Fruit fly (Drosophila melanogaster) whole organism, embryonic: ENCODE results near the gene ninaE.
A peak's percentile ranks its signal among the peaks of the same experiment; 100 is the strongest.

Experiments
- CG10267 ChIP-seq: fragments of 200-800 bp; sonication (Bioruptor generic); optimal IDR thresholded peaks from 2 replicates; lab custom pipeline; 2018; ENCODE audit warnings: missing biosample characterization, mild to moderate bottlenecking, missing genetic modification characterization, moderate library complexity
- CG10366 ChIP-seq: fragments of 200-800 bp; sonication (Bioruptor generic); IDR thresholded peaks from 2 replicates; pipeline ENCODE4 v1.3.6; 2022; ENCODE audit warnings: missing biosample characterization, missing genetic modification characterization
- CG10654 ChIP-seq: fragments of 200-800 bp; sonication (Bioruptor generic); optimal IDR thresholded peaks from 2 replicates; lab custom pipeline; 2016; ENCODE audit warnings: missing biosample characterization, missing genetic modification characterization
- CG11093 ChIP-seq: fragments of 200-800 bp; sonication (Bioruptor generic); IDR thresholded peaks from 3 replicates; pipeline ENCODE4 v1.3.6; 2022; ENCODE audit warnings: missing biosample characterization, missing genetic modification characterization
- CG11504 ChIP-seq: fragments of 200-800 bp; sonication (Bioruptor generic); optimal IDR thresholded peaks from 3 replicates; lab custom pipeline; 2019; ENCODE audit warnings: missing biosample characterization, mild to moderate bottlenecking, missing genetic modification characterization, moderate library complexity
- CG13296 ChIP-seq: fragments of 200-800 bp; sonication (Bioruptor generic); optimal IDR thresholded peaks from 3 replicates; lab custom pipeline; 2018; ENCODE audit warnings: missing biosample characterization, mild to moderate bottlenecking, missing genetic modification characterization
- CG14441 ChIP-seq: fragments of 200-800 bp; sonication (Bioruptor generic); IDR thresholded peaks from 2 replicates; pipeline ENCODE4 v1.3.6; 2022; ENCODE audit warnings: missing biosample characterization, missing genetic modification characterization
- CG1529 ChIP-seq: fragments of 200-800 bp; sonication (Bioruptor generic); optimal IDR thresholded peaks from 3 replicates; lab custom pipeline; 2018; ENCODE audit warnings: missing biosample characterization, missing genetic modification characterization
- CG15479 ChIP-seq: fragments of 200-800 bp; sonication (Bioruptor generic); optimal IDR thresholded peaks from 3 replicates; lab custom pipeline; 2019; ENCODE audit warnings: missing biosample characterization, mild to moderate bottlenecking, missing genetic modification characterization, moderate library complexity
- CG17186 ChIP-seq: fragments of 200-800 bp; sonication (Bioruptor generic); optimal IDR thresholded peaks from 3 replicates; lab custom pipeline; 2017; ENCODE audit warnings: missing biosample characterization, missing genetic modification reagents, missing genetic modification characterization
- CG1832 ChIP-seq: fragments of 200-800 bp; sonication (Bioruptor generic); optimal IDR thresholded peaks from 2 replicates; lab custom pipeline; 2017; ENCODE audit warnings: missing biosample characterization, mild to moderate bottlenecking, missing genetic modification characterization, inconsistent platforms
- CG2202 ChIP-seq: fragments of 200-800 bp; sonication (Bioruptor generic); optimal IDR thresholded peaks from 2 replicates; lab custom pipeline; 2018; ENCODE audit warnings: missing biosample characterization, mild to moderate bottlenecking, missing genetic modification characterization
- CG2875 ChIP-seq: fragments of 200-800 bp; sonication (Bioruptor generic); optimal IDR thresholded peaks from 2 replicates; lab custom pipeline; 2017; ENCODE audit warnings: missing biosample characterization, mild to moderate bottlenecking, missing genetic modification characterization, missing genetic modification reagents
- CG31365 ChIP-seq: fragments of 200-800 bp; sonication (Bioruptor generic); optimal IDR thresholded peaks from 2 replicates; lab custom pipeline; 2018; ENCODE audit warnings: missing biosample characterization, mild to moderate bottlenecking, missing genetic modification characterization
- CG31388 ChIP-seq: fragments of 200-800 bp; sonication (Bioruptor generic); optimal IDR thresholded peaks from 2 replicates; lab custom pipeline; 2016; ENCODE audit warnings: missing biosample characterization, missing genetic modification characterization
- CG3163 ChIP-seq: fragments of 200-800 bp; sonication (Bioruptor generic); optimal IDR thresholded peaks from 3 replicates; lab custom pipeline; 2016; ENCODE audit warnings: missing biosample characterization, missing genetic modification characterization
- CG3995 ChIP-seq: fragments of 200-800 bp; sonication (Bioruptor generic); optimal IDR thresholded peaks from 3 replicates; lab custom pipeline; 2016; ENCODE audit warnings: missing biosample characterization, missing genetic modification characterization
- CG4328 ChIP-seq: fragments of 200-800 bp; sonication (Bioruptor generic); optimal IDR thresholded peaks from 3 replicates; lab custom pipeline; 2017; ENCODE audit warnings: missing biosample characterization, missing genetic modification reagents, missing genetic modification characterization
- CG6683 ChIP-seq: fragments of 200-800 bp; sonication (Bioruptor generic); optimal IDR thresholded peaks from 2 replicates; lab custom pipeline; 2017; ENCODE audit warnings: missing biosample characterization, mild to moderate bottlenecking, missing genetic modification characterization, missing genetic modification reagents
- CG6813 ChIP-seq: fragments of 200-800 bp; sonication (Bioruptor generic); optimal IDR thresholded peaks from 2 replicates; lab custom pipeline; 2017; ENCODE audit warnings: missing biosample characterization, missing genetic modification characterization, mild to moderate bottlenecking, moderate library complexity, missing genetic modification reagents
- CG8924 ChIP-seq: fragments of 200-800 bp; optimal IDR thresholded peaks from 3 replicates; lab custom pipeline; 2019; ENCODE audit warnings: missing biosample characterization, mild to moderate bottlenecking, missing genetic modification characterization, moderate library complexity
- CG9932 ChIP-seq: fragments of 200-800 bp; sonication (Bioruptor generic); IDR thresholded peaks from 2 replicates; pipeline ENCODE4 v1.3.6; 2022; ENCODE audit warnings: missing biosample characterization, missing genetic modification characterization
- Dip2 ChIP-seq: fragments of 200-800 bp; sonication (Bioruptor generic); IDR thresholded peaks from 2 replicates; pipeline ENCODE4 v1.3.6; 2022; ENCODE audit warnings: missing biosample characterization, missing genetic modification characterization
- Ets65A ChIP-seq: fragments of 200-800 bp; sonication (Bioruptor generic); peaks from one replicate; lab custom pipeline; 2016; ENCODE audit warnings: missing biosample characterization, missing genetic modification characterization
- Hmx ChIP-seq: fragments of 200-800 bp; sonication (Bioruptor generic); optimal IDR thresholded peaks from 2 replicates; lab custom pipeline; 2016; ENCODE audit warnings: missing biosample characterization, missing genetic modification characterization
- Nf-YA ChIP-seq: fragments of 200-800 bp; sonication (Bioruptor generic); IDR thresholded peaks from 2 replicates; pipeline ENCODE4 v1.3.6; 2022; ENCODE audit warnings: missing biosample characterization, missing genetic modification characterization
- Opbp ChIP-seq: fragments of 200-800 bp; sonication (Bioruptor generic); IDR thresholded peaks from 3 replicates; pipeline ENCODE4 v1.3.6; 2022; ENCODE audit warnings: missing biosample characterization, missing genetic modification characterization; ENCODE audit not compliant: partially characterized antibody
- Stat92E ChIP-seq, 3 experiments: fragments of >200 bp in 2 of 3; fragments of 200-800 bp in 1 of 3; sonication (Bioruptor generic) in 1 of 3; optimal IDR thresholded peaks; 2 replicates each; lab custom pipeline; 2017 to 2019; ENCODE audit warnings: missing biosample characterization in 3 of 3, missing genetic modification characterization in 3 of 3, mild to moderate bottlenecking in 1 of 3, moderate library complexity in 1 of 3
- TFAM ChIP-seq: fragments of 200-800 bp; sonication (Bioruptor generic); optimal IDR thresholded peaks from 2 replicates; lab custom pipeline; 2017; ENCODE audit warnings: missing biosample characterization, missing genetic modification characterization, inconsistent platforms
- ab ChIP-seq: fragments of 200-800 bp; sonication (Bioruptor generic); optimal IDR thresholded peaks from 2 replicates; lab custom pipeline; 2016; ENCODE audit warnings: missing biosample characterization, missing genetic modification characterization
- bsh ChIP-seq, 2 experiments: fragments of 200-800 bp; sonication (Bioruptor generic); optimal IDR thresholded peaks; 2 replicates each; lab custom pipeline; 2017 to 2018; ENCODE audit warnings: mild to moderate bottlenecking in 2 of 2, missing biosample characterization in 2 of 2, missing genetic modification characterization in 2 of 2, moderate library complexity in 1 of 2
- crol ChIP-seq: fragments of 200-800 bp; sonication (Bioruptor generic); IDR thresholded peaks from 2 replicates; pipeline ENCODE4 v1.3.6; 2022; ENCODE audit warnings: missing biosample characterization, missing genetic modification characterization
- disco-r ChIP-seq: fragments of 200-800 bp; sonication (Bioruptor generic); optimal IDR thresholded peaks from 2 replicates; lab custom pipeline; 2016; ENCODE audit warnings: missing biosample characterization, missing genetic modification characterization
- dm ChIP-seq: fragments of 200-800 bp; sonication (Bioruptor generic); optimal IDR thresholded peaks from 3 replicates; lab custom pipeline; 2016; ENCODE audit warnings: missing biosample characterization, missing genetic modification characterization
- gro ChIP-seq: fragments of 200-800 bp; sonication (Bioruptor generic); optimal IDR thresholded peaks from 2 replicates; lab custom pipeline; 2016; ENCODE audit warnings: missing biosample characterization, missing genetic modification characterization
- kay ChIP-seq: fragments of 200-800 bp; sonication (Bioruptor generic); optimal IDR thresholded peaks from 2 replicates; lab custom pipeline; 2016; ENCODE audit warnings: missing biosample characterization, missing genetic modification characterization
- lbe ChIP-seq: fragments of 200-800 bp; sonication (Bioruptor generic); optimal IDR thresholded peaks from 2 replicates; lab custom pipeline; 2016; ENCODE audit warnings: missing biosample characterization, mild to moderate bottlenecking, missing genetic modification characterization
- lilli ChIP-seq: fragments of 200-800 bp; sonication (Bioruptor generic); optimal IDR thresholded peaks from 3 replicates; lab custom pipeline; 2016; ENCODE audit warnings: missing biosample characterization, missing genetic modification characterization
- pan ChIP-seq, 4 experiments: fragments of >200 bp in 3 of 4; fragments of 200-800 bp in 1 of 4; sonication (Bioruptor generic) in 1 of 4; optimal IDR thresholded peaks in 3 of 4; IDR thresholded peaks in 1 of 4; 2 replicates each; pipeline versions ENCODE4 v1.3.6 to Lab custom; 2017 to 2022; ENCODE audit warnings: missing biosample characterization in 2 of 4, missing genetic modification characterization in 2 of 4, mixed read lengths in 1 of 4
- pnt ChIP-seq: fragments of 200-800 bp; sonication (Bioruptor generic); optimal IDR thresholded peaks from 3 replicates; lab custom pipeline; 2016; ENCODE audit warnings: missing biosample characterization, missing genetic modification characterization
- prd ChIP-seq, 3 experiments: fragments of >200 bp in 2 of 3; fragments of 200-800 bp in 1 of 3; sonication (Bioruptor generic) in 1 of 3; optimal IDR thresholded peaks in 2 of 3; IDR thresholded peaks in 1 of 3; 2 replicates in 2 of 3; 3 replicates in 1 of 3; pipeline versions ENCODE4 v1.3.6 to Lab custom; 2017 to 2022; ENCODE audit warnings: missing biosample characterization in 1 of 3, missing genetic modification characterization in 1 of 3
- psq ChIP-seq: fragments of 200-800 bp; sonication (Bioruptor generic); optimal IDR thresholded peaks from 2 replicates; lab custom pipeline; 2017; ENCODE audit warnings: missing biosample characterization, missing genetic modification characterization
- ranshi ChIP-seq: fragments of 200-800 bp; sonication (Bioruptor generic); IDR thresholded peaks from 2 replicates; pipeline ENCODE4 v1.3.6; 2022; ENCODE audit warnings: missing biosample characterization, missing genetic modification characterization
- repo ChIP-seq: fragments of 200-800 bp; sonication (Bioruptor generic); optimal IDR thresholded peaks from 2 replicates; lab custom pipeline; 2016; ENCODE audit warnings: missing biosample characterization, missing genetic modification characterization
- rib ChIP-seq: fragments of 200-800 bp; sonication (Bioruptor generic); IDR thresholded peaks from 2 replicates; pipeline ENCODE4 v1.3.6; 2022; ENCODE audit warnings: missing biosample characterization, missing genetic modification characterization
- ro ChIP-seq: fragments of 200-800 bp; sonication (Bioruptor generic); IDR thresholded peaks from 2 replicates; pipeline ENCODE4 v1.3.6; 2022; ENCODE audit warnings: missing biosample characterization, missing genetic modification characterization
- tin ChIP-seq: fragments of 200-800 bp; sonication (Bioruptor generic); optimal IDR thresholded peaks from 3 replicates; lab custom pipeline; 2016; ENCODE audit warnings: missing biosample characterization, missing genetic modification characterization
- toy ChIP-seq: fragments of 200-800 bp; sonication (Bioruptor generic); IDR thresholded peaks from 2 replicates; pipeline ENCODE4 v1.3.6; 2022; ENCODE audit warnings: missing biosample characterization, missing genetic modification characterization
- wdn ChIP-seq: fragments of 200-800 bp; sonication (Bioruptor generic); IDR thresholded peaks from 2 replicates; pipeline ENCODE4 v1.3.6; 2022; ENCODE audit warnings: missing biosample characterization, missing genetic modification characterization

The ninaE gene

dm6 chr3R:19889603-19890187 is 1.7 kb upstream of the ninaE start (continued):
- TF ChIP-seq CG2875 (GFP tag; lab: Kevin White, UChicago): peak; percentile 40
- peak; percentile 3 for TF ChIP-seq CG2202 (tag; lab: Kevin White, UChicago)
- TF ChIP-seq CG3163: no peak
- TF ChIP-seq CG31388 (GFP tag; lab: Kevin White, UChicago): no peak
- no peak for TF ChIP-seq Hmx (GFP tag; lab: Kevin White, UChicago)
- TF ChIP-seq CG17186 (GFP tag; lab: Kevin White, UChicago): no peak
- TF ChIP-seq gro (GFP tag; lab: Kevin White, UChicago): peak; percentile 16
- no peak for TF ChIP-seq TFAM (GFP tag; lab: Kevin White, UChicago)
- no peak for TF ChIP-seq CG1832 (GFP tag; lab: Kevin White, UChicago)
- peak; percentile 50 for TF ChIP-seq CG14441 (GFP tag; lab: Robert Waterston, UW)
- no peak for TF ChIP-seq dm (GFP tag; lab: Kevin White, UChicago)
- TF ChIP-seq CG4328 (GFP tag; lab: Kevin White, UChicago): peak; percentile 6
- TF ChIP-seq ranshi (GFP tag; lab: Robert Waterston, UW): no peak; the same call in 1 of the 2 replicates
- TF ChIP-seq Dip2 (GFP tag; lab: Robert Waterston, UW): no peak
- peak; percentile 39 for TF ChIP-seq tin
- TF ChIP-seq CG6813: peak; percentile 74
- TF ChIP-seq ab: no peak
- TF ChIP-seq Opbp (GFP tag; lab: Robert Waterston, UW): no peak
- TF ChIP-seq rib (GFP tag; lab: Robert Waterston, UW): no peak
- no peak for TF ChIP-seq psq (GFP tag; lab: Kevin White, UChicago)
- peak; percentile 73 for TF ChIP-seq CG10267 (tag; lab: Kevin White, UChicago)
- no peak for TF ChIP-seq Ets65A
- peak; percentile 43 for TF ChIP-seq CG3995
- 0 out of 2 replicates have a peak, but pooled peaks have one; percentile 30 for TF ChIP-seq wdn (GFP tag; lab: Robert Waterston, UW)
- TF ChIP-seq CG11504 (tag; lab: Kevin White, UChicago): peak; percentile 87
- TF ChIP-seq CG1529 (GFP tag; lab: Kevin White, UChicago): peak; percentile 24
- no peak for TF ChIP-seq disco-r
- no peak for TF ChIP-seq ro
- TF ChIP-seq kay (GFP tag; lab: Kevin White, UChicago): peak; percentile 13
- peak; percentile 22; the same call in 1 of the 2 replicates for TF ChIP-seq Nf-YA (GFP tag; lab: Robert Waterston, UW)
- TF ChIP-seq CG9932 (GFP tag; lab: Robert Waterston, UW): peak; percentile 66
- no peak for TF ChIP-seq toy (GFP tag; lab: Robert Waterston, UW)
- TF ChIP-seq lbe (GFP tag; lab: Kevin White, UChicago): no peak
- TF ChIP-seq CG8924 (tag; lab: Kevin White, UChicago): peak; percentile 87
- no peak for TF ChIP-seq CG15479 (GFP tag; lab: Kevin White, UChicago)
- TF ChIP-seq CG31365 (tag; lab: Kevin White, UChicago): no peak
- no peak for TF ChIP-seq pan (optimal IDR thresholded peaks at IDR 0.05; lab: Kevin White, UChicago)
- TF ChIP-seq pan (GFP tag; optimal IDR thresholded peaks at IDR 0.05 in 1 of 2, IDR thresholded peaks at IDR 0.05 in 1 of 2): no peak
- TF ChIP-seq CG10654 (GFP tag; lab: Kevin White, UChicago): peak; percentile 70
- peak; percentile 79 for TF ChIP-seq CG6683
- peak; percentile 86 for TF ChIP-seq CG13296
- no peak for TF ChIP-seq crol (GFP tag; lab: Robert Waterston, UW)
- no peak for TF ChIP-seq prd (optimal IDR thresholded peaks at IDR 0.05; lab: Kevin White, UChicago)
- TF ChIP-seq prd (GFP tag; IDR thresholded peaks at IDR 0.05; lab: Robert Waterston, UW): peak; percentile 55
- no peak for TF ChIP-seq Stat92E (GFP tag; optimal IDR thresholded peaks at IDR 0.05; lab: Kevin White, UChicago)
- 0 out of 3 replicates have a peak, but pooled peaks have one; percentile 35 for TF ChIP-seq CG11093 (GFP tag; lab: Robert Waterston, UW)
- peak in 1 of 2 experiments; percentile 52 for TF ChIP-seq bsh (GFP tag; optimal IDR thresholded peaks at IDR 0.05; lab: Kevin White, UChicago)
- TF ChIP-seq pnt (GFP tag; lab: Kevin White, UChicago): no peak
- no peak for TF ChIP-seq repo
- peak; percentile 46; the same call in 1 of the 2 replicates for TF ChIP-seq CG10366 (GFP tag; lab: Robert Waterston, UW)
- TF ChIP-seq lilli (GFP tag; lab: Kevin White, UChicago): peak; percentile 23
